Fruit fly (Drosophila melanogaster) whole organism: Measurements from ENCODE around the gene CG32817.

Experiments used
- CG8478 ChIP-seq: fragments of >200 bp; optimal IDR thresholded peaks from 2 replicates; lab custom pipeline; 2018; ENCODE audit warnings: inconsistent platforms
- Dll ChIP-seq: fragments of >200 bp; optimal IDR thresholded peaks from 2 replicates; lab custom pipeline; 2017
- EcR ChIP-seq, 2 experiments: fragments of >200 bp; optimal IDR thresholded peaks; 2 replicates each; lab custom pipeline; 2017; ENCODE audit warnings: missing biosample characterization in 2 of 2, missing genetic modification characterization in 2 of 2, missing genetic modification reagents in 2 of 2
- pan ChIP-seq: fragments of >200 bp; optimal IDR thresholded peaks from 2 replicates; lab custom pipeline; 2017
- psq ChIP-seq: fragments of >200 bp; optimal IDR thresholded peaks from 2 replicates; lab custom pipeline; 2017
- usp ChIP-seq: fragments of >200 bp; optimal IDR thresholded peaks from 2 replicates; lab custom pipeline; 2017; ENCODE audit warnings: missing biosample characterization, missing genetic modification characterization, mixed read lengths

Gene CG32817

DNA sequence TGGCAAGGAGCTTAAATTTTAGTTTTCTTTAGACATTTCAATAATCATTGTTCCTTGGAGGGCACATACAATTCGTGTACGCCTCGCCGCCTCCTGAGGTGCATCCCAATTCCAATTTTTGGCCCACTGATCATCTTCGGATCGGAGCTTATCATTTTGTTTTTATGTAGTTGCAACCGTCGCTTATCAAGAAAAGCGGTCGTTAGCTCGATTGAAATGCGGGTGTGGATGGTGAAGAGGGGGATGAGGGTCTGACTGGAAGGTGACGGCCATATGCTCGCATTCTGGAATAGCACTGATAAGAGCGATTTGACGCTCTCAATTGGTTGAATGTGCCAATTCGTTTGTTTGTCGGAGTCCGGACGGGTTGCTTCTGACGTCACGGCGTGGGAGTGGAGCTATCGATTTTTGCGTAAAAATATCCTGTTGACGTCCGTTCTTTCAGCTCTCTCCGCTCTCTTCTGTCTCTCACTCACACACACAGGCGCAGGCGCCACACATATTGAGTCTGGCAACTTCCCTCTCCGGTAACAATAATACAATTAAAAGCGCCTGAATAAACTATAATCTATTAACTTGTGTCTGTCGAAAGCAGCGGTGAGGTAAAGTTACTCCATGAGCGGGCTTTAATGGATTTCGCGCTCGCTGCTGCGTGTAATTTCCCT, 20.2 kb downstream of the CG32817 start:
- no peak for TF ChIP-seq Dll (lab: Kevin White, UChicago)

DNA sequence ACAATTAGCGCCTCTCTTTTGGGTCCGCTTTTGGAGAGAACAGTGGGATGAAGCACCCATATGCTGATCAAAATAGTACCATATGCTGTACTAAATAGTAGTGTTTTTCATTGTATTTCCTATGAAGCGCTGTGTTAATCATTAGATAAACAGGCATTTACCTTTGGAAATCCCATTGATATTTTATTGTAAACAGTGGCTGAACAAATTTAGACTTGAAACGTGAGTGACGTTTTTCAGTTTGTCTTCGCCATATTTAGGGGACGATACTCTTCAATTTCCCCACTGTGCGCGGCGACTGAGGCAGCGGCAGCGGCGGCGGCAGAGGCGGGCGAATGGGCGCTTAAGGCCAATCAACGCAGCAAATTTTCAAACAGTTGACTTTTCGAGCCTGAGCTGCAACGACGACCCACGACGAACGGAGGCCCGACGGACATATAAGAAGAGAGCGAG, 20.7 kb downstream of the CG32817 start:
- no peak for TF ChIP-seq EcR (GFP tag; optimal IDR thresholded peaks at IDR 0.05; lab: Kevin White, UChicago)
- no peak for TF ChIP-seq psq (lab: Kevin White, UChicago)
- no peak for TF ChIP-seq CG8478 (lab: Kevin White, UChicago)
- TF ChIP-seq pan (lab: Kevin White, UChicago), result no peak
- TF ChIP-seq usp (GFP tag; lab: Kevin White, UChicago), result no peak
- TF ChIP-seq Dll (lab: Kevin White, UChicago), result no peak

- no peak for TF ChIP-seq CG8478 (lab: Kevin White, UChicago)
Measured at dm6 chrX:509117-509516, 30.3 kb downstream of the CG32817 start, which contains the start of gene arg. Gene arg (plus strand): TSS chrX:509435.

- TF ChIP-seq EcR (GFP tag; optimal IDR thresholded peaks at IDR 0.05; lab: Kevin White, UChicago), result no peak
- no peak for TF ChIP-seq CG8478 (lab: Kevin White, UChicago)
- TF ChIP-seq psq (lab: Kevin White, UChicago), result no peak
- no peak for TF ChIP-seq usp (GFP tag; lab: Kevin White, UChicago)
- no peak for TF ChIP-seq Dll (lab: Kevin White, UChicago)
- TF ChIP-seq pan (lab: Kevin White, UChicago), result no peak
Measured at dm6 chrX:510528-510927, 31.7 kb downstream of the CG32817 start.

DNA sequence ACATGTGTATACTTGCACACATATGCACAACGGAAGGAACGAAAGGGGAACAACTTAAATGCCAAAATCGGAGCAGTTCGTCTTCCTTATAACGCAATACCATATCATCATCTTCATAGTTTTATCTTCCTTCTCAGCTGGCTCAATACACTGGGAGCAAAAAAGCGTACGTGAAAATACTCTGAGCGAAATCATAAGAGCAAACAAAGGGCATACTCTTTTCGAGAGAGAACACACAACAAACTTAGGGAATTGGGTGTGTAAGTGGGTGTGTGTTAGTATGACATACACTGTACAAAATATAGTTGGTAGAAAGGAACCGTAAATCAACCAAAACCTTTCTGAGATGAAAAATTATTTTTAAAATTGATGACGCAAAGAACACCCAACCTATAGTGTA, 33.7 kb downstream of the CG32817 start:
- TF ChIP-seq EcR (GFP tag; optimal IDR thresholded peaks at IDR 0.05; lab: Kevin White, UChicago) (no peak), pan (lab: Kevin White, UChicago) (no peak), CG8478 (lab: Kevin White, UChicago) (no peak), psq (lab: Kevin White, UChicago) (no peak), Dll (lab: Kevin White, UChicago) (no peak), usp (GFP tag; lab: Kevin White, UChicago) (no peak)

DNA sequence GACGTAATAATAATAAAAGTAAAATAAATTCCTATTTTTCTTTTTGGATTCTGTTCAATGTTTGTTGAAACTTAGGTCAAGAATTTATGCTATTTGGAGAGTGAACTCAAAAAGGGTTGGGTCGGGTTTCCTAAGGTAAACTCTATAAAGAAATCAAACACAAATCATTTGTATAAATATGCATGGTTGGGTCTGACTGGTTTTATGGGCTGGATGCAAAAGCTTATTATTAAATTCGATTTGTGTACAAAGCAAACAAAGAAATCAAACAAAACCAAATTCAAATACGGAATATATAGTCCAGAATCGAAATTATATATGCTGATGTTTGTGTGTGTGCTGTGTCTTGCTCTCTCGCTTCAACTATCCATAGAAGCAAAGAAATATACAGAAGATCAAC, 36.8 kb downstream of the CG32817 start:
- no peak for TF ChIP-seq CG8478 (lab: Kevin White, UChicago)

DNA sequence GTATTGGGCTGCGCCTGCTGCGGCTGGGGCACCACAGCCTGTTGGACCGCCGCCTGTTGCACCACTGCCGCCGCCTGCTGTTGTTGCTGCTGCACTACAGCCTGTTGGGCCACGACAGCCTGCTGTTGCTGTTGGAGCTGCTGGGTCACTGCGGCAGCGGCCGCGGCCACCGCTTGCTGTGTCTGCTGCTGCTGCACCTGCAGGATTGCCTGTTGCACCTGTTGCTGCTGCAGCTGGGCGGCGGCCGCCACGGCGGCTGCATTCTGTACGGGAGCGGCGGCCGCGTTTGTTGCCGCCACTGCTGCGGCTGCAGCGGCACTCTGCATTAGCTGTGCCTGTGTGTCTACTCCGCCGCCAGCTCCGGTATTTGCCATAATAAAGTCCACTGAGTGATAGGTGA, 40.0 kb downstream of the CG32817 start:
- TF ChIP-seq Dll (lab: Kevin White, UChicago), result no peak
- TF ChIP-seq EcR (GFP tag; optimal IDR thresholded peaks at IDR 0.05; lab: Kevin White, UChicago), result no peak
- TF ChIP-seq psq (lab: Kevin White, UChicago), result no peak
- no peak for TF ChIP-seq pan (lab: Kevin White, UChicago)
- no peak for TF ChIP-seq CG8478 (lab: Kevin White, UChicago)
- TF ChIP-seq usp (GFP tag; lab: Kevin White, UChicago), result no peak

DNA sequence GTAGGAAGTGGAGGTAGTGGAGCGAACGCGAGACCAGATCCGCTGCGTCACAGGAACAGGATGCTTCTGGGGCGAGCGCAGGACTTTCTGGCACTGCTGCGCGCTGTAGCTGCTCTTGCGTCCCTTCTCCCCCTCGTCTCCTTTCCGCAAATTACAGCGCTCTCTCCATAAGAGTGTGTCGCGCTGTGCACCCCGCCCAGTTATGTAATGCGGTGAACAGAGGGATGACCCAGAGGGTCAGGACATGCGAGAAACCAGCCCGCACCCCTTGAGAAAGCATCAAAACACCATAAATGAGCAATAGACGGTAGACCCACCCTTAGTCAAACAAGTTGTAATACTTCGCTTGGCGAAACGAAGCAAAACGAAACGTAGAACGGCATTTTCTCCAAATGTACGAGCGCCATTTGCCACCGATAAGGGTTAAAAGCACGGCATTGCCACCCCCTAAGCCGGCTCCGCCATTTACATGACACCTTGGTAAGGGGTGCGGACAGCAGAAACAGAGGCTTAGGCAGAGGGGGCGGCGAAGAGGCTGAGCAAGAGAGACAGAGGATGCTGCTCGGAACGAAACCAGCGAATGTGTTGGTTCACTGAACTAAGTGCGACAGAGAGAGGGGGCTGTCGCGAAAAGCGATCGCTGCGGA, 41.5 kb downstream of the CG32817 start:
- no peak for TF ChIP-seq CG8478 (lab: Kevin White, UChicago)

DNA sequence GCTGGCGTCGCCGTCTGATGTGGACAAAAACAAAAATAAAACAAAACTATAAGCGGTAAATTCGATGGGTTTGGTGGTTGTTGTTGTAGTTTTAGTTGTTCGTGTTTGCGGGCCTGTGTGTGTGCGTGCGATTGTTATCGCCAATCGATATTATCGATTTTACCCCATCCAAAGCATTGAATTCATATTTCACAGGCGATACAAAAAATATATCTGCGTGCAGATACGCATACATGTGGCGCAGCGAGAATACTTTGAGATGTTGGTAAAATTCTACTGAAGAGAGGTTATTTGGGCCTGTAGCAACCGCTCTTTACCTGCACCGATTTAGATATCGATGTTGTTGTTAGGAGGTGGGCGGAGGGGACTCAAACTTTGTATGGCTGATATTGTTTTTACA, 42.8 kb downstream of the CG32817 start:
- no peak for TF ChIP-seq Dll (lab: Kevin White, UChicago)
- TF ChIP-seq CG8478 (lab: Kevin White, UChicago), result no peak
- TF ChIP-seq pan (lab: Kevin White, UChicago), result no peak
- TF ChIP-seq EcR (GFP tag; optimal IDR thresholded peaks at IDR 0.05; lab: Kevin White, UChicago), result no peak
- no peak for TF ChIP-seq psq (lab: Kevin White, UChicago)
- TF ChIP-seq usp (GFP tag; lab: Kevin White, UChicago), result no peak

DNA sequence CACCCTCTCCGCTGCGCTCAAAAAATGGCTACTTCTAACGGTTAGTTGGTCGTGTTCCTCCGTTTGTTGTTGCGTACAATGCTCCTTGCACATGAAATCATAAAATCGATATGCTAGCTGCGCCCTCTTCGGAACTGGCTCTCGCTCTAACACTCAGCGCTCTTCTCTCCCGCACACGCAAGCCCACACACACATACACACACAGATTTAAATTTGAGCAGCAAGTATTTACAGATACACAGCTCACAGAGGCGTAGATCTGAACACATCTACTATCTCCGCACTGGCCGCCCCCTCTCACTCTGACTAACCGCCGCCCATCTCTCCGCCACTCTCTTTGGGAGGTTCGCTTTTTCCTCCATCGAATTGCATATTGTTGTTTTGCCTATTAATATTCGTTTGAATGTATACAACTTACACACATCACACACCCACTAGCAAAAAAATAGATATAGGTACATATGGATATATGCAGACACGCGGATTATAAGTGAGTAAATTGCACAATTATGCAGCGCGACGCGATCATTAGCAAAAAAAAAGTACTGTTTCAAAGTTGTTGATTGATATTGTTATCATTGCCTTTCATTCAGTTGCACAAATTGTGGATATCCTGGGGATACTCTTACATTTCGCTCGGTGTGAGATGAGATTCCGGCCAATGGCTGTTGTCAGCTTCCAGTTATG, 43.6 kb downstream of the CG32817 start:
- TF ChIP-seq psq (lab: Kevin White, UChicago), result no peak
- TF ChIP-seq pan (lab: Kevin White, UChicago), result no peak
- peak; percentile 44 for TF ChIP-seq Dll (lab: Kevin White, UChicago)
- no peak for TF ChIP-seq usp (GFP tag; lab: Kevin White, UChicago)
- TF ChIP-seq EcR (GFP tag; optimal IDR thresholded peaks at IDR 0.05; lab: Kevin White, UChicago), result peak in 1 of 2 experiments; percentile 63
- TF ChIP-seq CG8478 (lab: Kevin White, UChicago), result no peak

- TF ChIP-seq Dll (lab: Kevin White, UChicago) (peak; percentile 67), EcR (GFP tag; optimal IDR thresholded peaks at IDR 0.05; lab: Kevin White, UChicago) (no peak), CG8478 (lab: Kevin White, UChicago) (no peak)
Measured at dm6 chrX:523179-523851, 44.4 kb downstream of the CG32817 start, which contains the start of gene elav. Gene elav (minus strand): TSS chrX:523226.

DNA sequence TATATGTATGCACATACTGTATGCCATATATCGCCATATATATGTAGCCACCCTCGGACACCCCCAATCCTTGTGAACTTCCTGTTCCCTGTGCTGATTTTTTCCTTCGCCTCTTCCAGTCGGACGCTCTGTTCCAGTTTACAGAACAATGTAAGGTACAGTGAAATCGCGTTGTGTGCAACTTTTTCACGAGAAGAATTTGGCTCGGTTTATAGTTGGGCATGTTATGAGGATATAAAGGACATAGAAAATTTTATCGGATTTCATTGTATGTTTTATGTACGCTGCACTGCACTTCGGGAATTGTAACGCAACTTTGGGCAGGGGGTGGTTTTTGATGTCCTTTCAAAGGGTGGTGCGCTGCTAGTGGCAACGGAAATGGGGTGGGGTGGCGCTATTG, 45.5 kb downstream of the CG32817 start:
- TF ChIP-seq pan (lab: Kevin White, UChicago) (no peak), psq (lab: Kevin White, UChicago) (no peak), CG8478 (lab: Kevin White, UChicago) (no peak), Dll (lab: Kevin White, UChicago) (no peak), EcR (GFP tag; optimal IDR thresholded peaks at IDR 0.05; lab: Kevin White, UChicago) (no peak), usp (GFP tag; lab: Kevin White, UChicago) (no peak)
